Fruit fly (Drosophila melanogaster) whole organism, adult: ENCODE data around the gene ringer.

ENCODE experiments used
- CG11617 ChIP-seq: fragments of 200-800 bp; sonication (Bioruptor generic); optimal IDR thresholded peaks from 2 replicates; lab custom pipeline; 2017; ENCODE audit warnings: mild to moderate bottlenecking, missing biosample characterization, missing genetic modification reagents, missing genetic modification characterization
- CG14711 ChIP-seq: fragments of 200-800 bp; sonication (Bioruptor generic); optimal IDR thresholded peaks from 2 replicates; lab custom pipeline; 2018; ENCODE audit warnings: missing biosample characterization, mild to moderate bottlenecking, missing genetic modification characterization, moderate library complexity
- CG1620 ChIP-seq: fragments of 200-800 bp; sonication (Bioruptor generic); optimal IDR thresholded peaks from 2 replicates; lab custom pipeline; 2016; ENCODE audit warnings: missing biosample characterization, missing genetic modification characterization
- CG7045 ChIP-seq: fragments of 200-800 bp; sonication (Bioruptor generic); optimal IDR thresholded peaks from 2 replicates; lab custom pipeline; 2017; ENCODE audit warnings: missing biosample characterization, mild to moderate bottlenecking, missing genetic modification characterization
- CG7101 ChIP-seq: fragments of 200-800 bp; sonication (Bioruptor generic); optimal IDR thresholded peaks from 2 replicates; lab custom pipeline; 2018; ENCODE audit warnings: missing biosample characterization, mild to moderate bottlenecking, missing genetic modification characterization, moderate library complexity
- Clk ChIP-seq: fragments of 200-800 bp; sonication (Bioruptor generic); optimal IDR thresholded peaks from 2 replicates; lab custom pipeline; 2017; ENCODE audit warnings: missing biosample characterization, missing genetic modification characterization
- Hr96 ChIP-seq: fragments of 200-800 bp; sonication (Bioruptor generic); optimal IDR thresholded peaks from 2 replicates; lab custom pipeline; 2016; ENCODE audit warnings: missing biosample characterization, missing genetic modification characterization
- cnc ChIP-seq, 2 experiments: fragments of >200 bp; optimal IDR thresholded peaks; 2 replicates each; lab custom pipeline; 2017
- kay ChIP-seq: fragments of 200-800 bp; sonication (Bioruptor generic); peaks from one replicate; lab custom pipeline; 2016; ENCODE audit warnings: missing biosample characterization, missing genetic modification characterization, borderline replicate concordance
- ovo ChIP-seq: fragments of 200-800 bp; sonication (Bioruptor generic); optimal IDR thresholded peaks from 2 replicates; lab custom pipeline; 2016; ENCODE audit warnings: missing biosample characterization, missing genetic modification characterization
- pad ChIP-seq: fragments of 200-800 bp; sonication (Bioruptor generic); optimal IDR thresholded peaks from 3 replicates; lab custom pipeline; 2017; ENCODE audit warnings: missing biosample characterization, missing genetic modification characterization, mild to moderate bottlenecking, moderate library complexity, missing genetic modification reagents
- tj ChIP-seq: fragments of 200-800 bp; sonication (Bioruptor generic); optimal IDR thresholded peaks from 3 replicates; lab custom pipeline; 2017; ENCODE audit warnings: missing biosample characterization, mild to moderate bottlenecking, missing genetic modification characterization, moderate library complexity

- TF ChIP-seq cnc (optimal IDR thresholded peaks at IDR 0.05; lab: Kevin White, UChicago) (no peak), Clk (GFP tag; lab: Kevin White, UChicago) (no peak), CG14711 (tag; lab: Kevin White, UChicago) (no peak), Hr96 (GFP tag; lab: Kevin White, UChicago) (no peak), tj (GFP tag; lab: Kevin White, UChicago) (no peak), kay (GFP tag; lab: Kevin White, UChicago) (peak; percentile 53), CG11617 (no peak), CG7101 (tag; lab: Kevin White, UChicago) (no peak), CG7045 (GFP tag; lab: Kevin White, UChicago) (no peak), pad (GFP tag; lab: Kevin White, UChicago) (no peak), ovo (no peak), CG1620 (GFP tag; lab: Kevin White, UChicago) (no peak)
Observed at dm6 chr3L:16393700-16394099, 34.5 kb upstream of the ringer start.
